Fruit fly (Drosophila melanogaster) whole organism, embryonic: Measurements from ENCODE around the gene Arp6.

Source experiments
- Adf1 ChIP-seq: fragments of 200-800 bp; sonication (Bioruptor generic); IDR thresholded peaks from 2 replicates; pipeline ENCODE4 v1.3.6; 2022; ENCODE audit warnings: missing biosample characterization, missing genetic modification characterization
- Antp ChIP-seq: fragments of 200-800 bp; sonication (Bioruptor generic); optimal IDR thresholded peaks from 3 replicates; lab custom pipeline; 2016; ENCODE audit warnings: missing biosample characterization, missing genetic modification characterization
- Blimp-1 ChIP-seq: fragments of 200-800 bp; sonication (Bioruptor generic); optimal IDR thresholded peaks from 3 replicates; lab custom pipeline; 2018; ENCODE audit warnings: missing biosample characterization, missing genetic modification characterization, mild to moderate bottlenecking, moderate library complexity, missing genetic modification reagents
- CG10274 ChIP-seq: fragments of 200-800 bp; sonication (Bioruptor generic); optimal IDR thresholded peaks from 3 replicates; lab custom pipeline; 2017; ENCODE audit warnings: missing biosample characterization, mild to moderate bottlenecking, missing genetic modification characterization
- CG11504 ChIP-seq: fragments of 200-800 bp; sonication (Bioruptor generic); optimal IDR thresholded peaks from 3 replicates; lab custom pipeline; 2019; ENCODE audit warnings: missing biosample characterization, mild to moderate bottlenecking, missing genetic modification characterization, moderate library complexity
- CG1233 ChIP-seq: fragments of 200-800 bp; sonication (Bioruptor generic); optimal IDR thresholded peaks from 4 replicates; lab custom pipeline; 2018; ENCODE audit warnings: missing biosample characterization, mild to moderate bottlenecking, missing genetic modification characterization
- CG12942 ChIP-seq: fragments of 200-800 bp; sonication (Bioruptor generic); optimal IDR thresholded peaks from 3 replicates; lab custom pipeline; 2016; ENCODE audit warnings: missing biosample characterization, missing genetic modification characterization
- CG13424 ChIP-seq: fragments of 200-800 bp; sonication (Bioruptor generic); optimal IDR thresholded peaks from 2 replicates; lab custom pipeline; 2019; ENCODE audit warnings: missing biosample characterization, mild to moderate bottlenecking, missing genetic modification characterization, moderate library complexity
- CG14050 ChIP-seq: fragments of 200-800 bp; sonication (Bioruptor generic); IDR thresholded peaks from 3 replicates; pipeline ENCODE4 v1.3.6; 2022; ENCODE audit warnings: missing biosample characterization, missing genetic modification characterization
- CG14860 ChIP-seq: fragments of 200-800 bp; sonication (Bioruptor generic); IDR thresholded peaks from 3 replicates; pipeline ENCODE4 v1.3.6; 2022; ENCODE audit warnings: missing biosample characterization, missing genetic modification characterization; ENCODE audit not compliant: partially characterized antibody
- CG14965 ChIP-seq: fragments of 200-800 bp; sonication (Bioruptor generic); optimal IDR thresholded peaks from 2 replicates; lab custom pipeline; 2016; ENCODE audit warnings: missing biosample characterization, missing genetic modification characterization, borderline replicate concordance
- CG15601 ChIP-seq: fragments of 200-800 bp; sonication (Bioruptor generic); optimal IDR thresholded peaks from 3 replicates; lab custom pipeline; 2019; ENCODE audit warnings: missing biosample characterization, mild to moderate bottlenecking, missing genetic modification characterization, moderate library complexity
- CG16815 ChIP-seq: fragments of 200-800 bp; sonication (Bioruptor generic); optimal IDR thresholded peaks from 3 replicates; lab custom pipeline; 2017; ENCODE audit warnings: missing biosample characterization, mild to moderate bottlenecking, missing genetic modification characterization
- CG17829 ChIP-seq: fragments of 200-800 bp; optimal IDR thresholded peaks from 2 replicates; lab custom pipeline; 2019; ENCODE audit warnings: missing biosample characterization, mild to moderate bottlenecking, missing genetic modification characterization, moderate library complexity
- CG1832 ChIP-seq: fragments of 200-800 bp; sonication (Bioruptor generic); optimal IDR thresholded peaks from 2 replicates; lab custom pipeline; 2017; ENCODE audit warnings: missing biosample characterization, mild to moderate bottlenecking, missing genetic modification characterization, inconsistent platforms
- CG18599 ChIP-seq: fragments of 200-800 bp; sonication (Bioruptor generic); optimal IDR thresholded peaks from 3 replicates; lab custom pipeline; 2017; ENCODE audit warnings: missing biosample characterization, missing genetic modification characterization, mild to moderate bottlenecking, moderate library complexity, missing genetic modification reagents
- CG2678 ChIP-seq: fragments of 200-800 bp; sonication (Bioruptor generic); optimal IDR thresholded peaks from 3 replicates; lab custom pipeline; 2019; ENCODE audit warnings: missing biosample characterization, mild to moderate bottlenecking, missing genetic modification characterization, moderate library complexity
- CG2712 ChIP-seq: fragments of 200-800 bp; optimal IDR thresholded peaks from 3 replicates; lab custom pipeline; 2019; ENCODE audit warnings: missing biosample characterization, mild to moderate bottlenecking, missing genetic modification characterization, moderate library complexity
- CG4730 ChIP-seq: fragments of 200-800 bp; sonication (Bioruptor generic); IDR thresholded peaks from 2 replicates; pipeline ENCODE4 v1.3.6; 2022; ENCODE audit warnings: missing biosample characterization, missing genetic modification characterization
- CG5953 ChIP-seq: fragments of 200-800 bp; sonication (Bioruptor generic); IDR thresholded peaks from 2 replicates; pipeline ENCODE4 v1.3.6; 2022; ENCODE audit warnings: missing biosample characterization, missing genetic modification characterization
- CG6854 ChIP-seq: fragments of 200-800 bp; sonication (Bioruptor generic); optimal IDR thresholded peaks from 3 replicates; lab custom pipeline; 2017; ENCODE audit warnings: missing biosample characterization, mild to moderate bottlenecking, missing genetic modification characterization
- CG7271 ChIP-seq: fragments of 200-800 bp; sonication (Bioruptor generic); optimal IDR thresholded peaks from 2 replicates; lab custom pipeline; 2018; ENCODE audit warnings: missing biosample characterization, mild to moderate bottlenecking, missing genetic modification characterization, moderate library complexity
- CG7745 ChIP-seq: fragments of 200-800 bp; sonication (Bioruptor generic); optimal IDR thresholded peaks from 2 replicates; lab custom pipeline; 2018; ENCODE audit warnings: missing biosample characterization, mild to moderate bottlenecking, missing genetic modification characterization, moderate library complexity
- HLH3B ChIP-seq: fragments of 200-800 bp; sonication (Bioruptor generic); IDR thresholded peaks from 2 replicates; pipeline ENCODE4 v1.3.6; 2022; ENCODE audit warnings: missing biosample characterization, missing genetic modification characterization
- HLH4C ChIP-seq: fragments of 200-800 bp; sonication (Bioruptor generic); IDR thresholded peaks from 3 replicates; pipeline ENCODE4 v1.3.6; 2022; ENCODE audit warnings: missing biosample characterization, missing genetic modification characterization; ENCODE audit not compliant: partially characterized antibody
- Jarid2 ChIP-seq: fragments of 200-800 bp; sonication (Bioruptor generic); optimal IDR thresholded peaks from 3 replicates; lab custom pipeline; 2017; ENCODE audit warnings: mild to moderate bottlenecking, missing biosample characterization, missing genetic modification reagents, missing genetic modification characterization
- Myb ChIP-seq: fragments of 200-800 bp; sonication (Bioruptor generic); optimal IDR thresholded peaks from 2 replicates; lab custom pipeline; 2016; ENCODE audit warnings: missing biosample characterization, missing genetic modification characterization
- NC2α ChIP-seq: fragments of 200-800 bp; sonication (Bioruptor generic); optimal IDR thresholded peaks from 2 replicates; lab custom pipeline; 2016; ENCODE audit warnings: missing biosample characterization, missing genetic modification characterization
- NK7.1 ChIP-seq: fragments of 200-800 bp; sonication (Bioruptor generic); optimal IDR thresholded peaks from 3 replicates; lab custom pipeline; 2016; ENCODE audit warnings: missing biosample characterization, missing genetic modification characterization
- Xbp1 ChIP-seq: fragments of 200-800 bp; sonication (Bioruptor generic); optimal IDR thresholded peaks from 3 replicates; lab custom pipeline; 2016; ENCODE audit warnings: missing biosample characterization, mild to moderate bottlenecking, missing genetic modification characterization
- ab ChIP-seq: fragments of 200-800 bp; sonication (Bioruptor generic); optimal IDR thresholded peaks from 2 replicates; lab custom pipeline; 2016; ENCODE audit warnings: missing biosample characterization, missing genetic modification characterization
- chif ChIP-seq, 2 experiments: fragments of 200-800 bp; sonication (Bioruptor generic); optimal IDR thresholded peaks; 3 replicates each; lab custom pipeline; 2016; ENCODE audit warnings: missing biosample characterization in 2 of 2, missing genetic modification characterization in 2 of 2
- chinmo ChIP-seq: fragments of 200-800 bp; sonication (Bioruptor generic); IDR thresholded peaks from 4 replicates; pipeline ENCODE4 v1.3.6; 2022; ENCODE audit warnings: missing biosample characterization, missing genetic modification characterization; ENCODE audit not compliant: partially characterized antibody
- chn ChIP-seq: fragments of 200-800 bp; sonication (Bioruptor generic); optimal IDR thresholded peaks from 2 replicates; lab custom pipeline; 2016; ENCODE audit warnings: missing biosample characterization, missing genetic modification characterization
- croc ChIP-seq: fragments of 200-800 bp; sonication (Bioruptor generic); conservative IDR thresholded peaks from 3 replicates; pipeline ENCODE4 v1.3.6; 2022; ENCODE audit warnings: missing biosample characterization, missing genetic modification characterization
- gfzf ChIP-seq: fragments of 200-800 bp; sonication (Bioruptor generic); optimal IDR thresholded peaks from 2 replicates; lab custom pipeline; 2016; ENCODE audit warnings: missing biosample characterization, mild to moderate bottlenecking, missing genetic modification characterization, moderate library complexity
- hb ChIP-seq: fragments of 200-800 bp; sonication (Bioruptor generic); IDR thresholded peaks from 3 replicates; pipeline ENCODE4 v1.3.6; 2022; ENCODE audit warnings: missing biosample characterization, missing genetic modification characterization; ENCODE audit not compliant: partially characterized antibody
- insv ChIP-seq, 2 experiments: fragments of 200-800 bp; sonication (Bioruptor generic); optimal IDR thresholded peaks; 3 replicates each; lab custom pipeline; 2016 to 2018; ENCODE audit warnings: missing biosample characterization in 2 of 2, missing genetic modification characterization in 2 of 2
- mirr ChIP-seq: fragments of 200-800 bp; sonication (Bioruptor generic); optimal IDR thresholded peaks from 3 replicates; lab custom pipeline; 2018; ENCODE audit warnings: missing biosample characterization, mild to moderate bottlenecking, missing genetic modification characterization
- nerfin-1 ChIP-seq: fragments of 200-800 bp; sonication (Bioruptor generic); optimal IDR thresholded peaks from 3 replicates; lab custom pipeline; 2019; ENCODE audit warnings: missing biosample characterization, mild to moderate bottlenecking, missing genetic modification characterization, moderate library complexity
- nmo ChIP-seq: fragments of 200-800 bp; sonication (Bioruptor generic); optimal IDR thresholded peaks from 2 replicates; lab custom pipeline; 2018; ENCODE audit warnings: missing biosample characterization, mild to moderate bottlenecking, missing genetic modification characterization, moderate library complexity
- odd ChIP-seq: fragments of 200-800 bp; sonication (Bioruptor generic); optimal IDR thresholded peaks from 2 replicates; lab custom pipeline; 2017; ENCODE audit warnings: missing biosample characterization, mild to moderate bottlenecking, missing genetic modification characterization
- psq ChIP-seq: fragments of 200-800 bp; sonication (Bioruptor generic); optimal IDR thresholded peaks from 2 replicates; lab custom pipeline; 2017; ENCODE audit warnings: missing biosample characterization, missing genetic modification characterization
- unc-4 ChIP-seq: fragments of 200-800 bp; sonication (Bioruptor generic); IDR thresholded peaks from 2 replicates; pipeline ENCODE4 v1.3.6; 2022; ENCODE audit warnings: missing biosample characterization, missing genetic modification characterization; ENCODE audit not compliant: partially characterized antibody
- wek ChIP-seq: fragments of 200-800 bp; sonication (Bioruptor generic); optimal IDR thresholded peaks from 3 replicates; lab custom pipeline; 2018; ENCODE audit warnings: missing biosample characterization, mild to moderate bottlenecking, missing genetic modification characterization, moderate library complexity

Arp6 gene

dm6 chrX:15731968-15732367, 5.0 kb downstream of the Arp6 start, which contains the start of gene CG8191 (continued):
- TF ChIP-seq CG15601 (no peak), CG18599 (no peak), HLH3B (GFP tag; lab: Robert Waterston, UW) (no peak), CG14860 (GFP tag; lab: Robert Waterston, UW) (peak; percentile 38; the same call in 2 of the 3 replicates), Jarid2 (GFP tag; lab: Kevin White, UChicago) (no peak), CG2678 (no peak), CG14965 (GFP tag; lab: Kevin White, UChicago) (no peak), CG5953 (GFP tag; lab: Robert Waterston, UW) (no peak), hb (GFP tag; lab: Robert Waterston, UW) (peak; percentile 59; the same call in 1 of the 3 replicates), CG4730 (no peak), croc (no peak), odd (GFP tag; lab: Kevin White, UChicago) (no peak), CG12942 (GFP tag; lab: Kevin White, UChicago) (no peak), chif (GFP tag; optimal IDR thresholded peaks at IDR 0.05; lab: Kevin White, UChicago) (no peak), CG17829 (tag; lab: Kevin White, UChicago) (peak; percentile 6), CG1832 (no peak), CG10274 (GFP tag; lab: Kevin White, UChicago) (no peak), CG7745 (tag; lab: Kevin White, UChicago) (no peak), CG11504 (tag; lab: Kevin White, UChicago) (no peak), CG6854 (GFP tag; lab: Kevin White, UChicago) (no peak), gfzf (GFP tag; lab: Kevin White, UChicago) (no peak), Antp (no peak), CG2712 (tag; lab: Kevin White, UChicago) (no peak), HLH4C (peak; percentile 82), Blimp-1 (GFP tag; lab: Kevin White, UChicago) (no peak), Xbp1 (GFP tag; lab: Kevin White, UChicago) (no peak), psq (GFP tag; lab: Kevin White, UChicago) (no peak), chinmo (GFP tag; lab: Robert Waterston, UW) (peak; percentile 90; the same call in 3 of the 4 replicates), Adf1 (GFP tag; lab: Robert Waterston, UW) (no peak), CG16815 (no peak), CG7271 (tag; lab: Kevin White, UChicago) (no peak), Myb (GFP tag; lab: Kevin White, UChicago) (peak; percentile 34), NK7.1 (GFP tag; lab: Kevin White, UChicago) (no peak), chn (no peak), nerfin-1 (no peak), ab (GFP tag; lab: Kevin White, UChicago) (no peak), CG1233 (GFP tag; lab: Kevin White, UChicago) (no peak), insv (GFP tag; optimal IDR thresholded peaks at IDR 0.05; lab: Kevin White, UChicago) (no peak), NC2α (no peak), CG14050 (no peak), nmo (no peak), mirr (GFP tag; lab: Kevin White, UChicago) (no peak), wek (GFP tag; lab: Kevin White, UChicago) (no peak), unc-4 (GFP tag; lab: Robert Waterston, UW) (peak; percentile 71), CG13424 (tag; lab: Kevin White, UChicago) (no peak)
